Worm (Caenorhabditis elegans) whole organism, young adult: Measurements from ENCODE around the gene fipr-8.

Source experiments
- Y53G8AR.9 ChIP-seq: fragments of 200-800 bp; sonication (Bioruptor generic); conservative IDR thresholded peaks from 2 replicates; pipeline ENCODE4 v1.3.6; 2022; ENCODE audit warnings: missing genetic modification reagents, missing genetic modification characterization, missing compliant biosample characterization
- ama-1 ChIP-seq, 3 experiments: fragments of 150-350 bp in 1 of 3; sonication (generic microtip) in 2 of 3; optimal IDR thresholded peaks; 2 replicates each; lab custom pipeline; 2014 to 2018; ENCODE audit warnings: missing biosample characterization in 2 of 3, missing genetic modification characterization in 2 of 3, missing genetic modification reagents in 2 of 3
- attf-3 ChIP-seq: fragments of 200-800 bp; sonication (Bioruptor generic); conservative IDR thresholded peaks from 2 replicates; pipeline ENCODE4 v1.3.6; 2022; ENCODE audit warnings: missing genetic modification reagents, missing genetic modification characterization, missing compliant biosample characterization
- ceh-91 ChIP-seq: fragments of 200-800 bp; sonication (Bioruptor generic); IDR thresholded peaks from 2 replicates; pipeline ENCODE4 v1.3.6; 2022; ENCODE audit warnings: missing genetic modification reagents, missing genetic modification characterization, missing compliant biosample characterization
- dpl-1 ChIP-seq: fragments of 150-350 bp; optimal IDR thresholded peaks from 2 replicates; lab custom pipeline; 2014; ENCODE audit warnings: missing biosample characterization, missing genetic modification reagents, missing genetic modification characterization
- lsy-27 ChIP-seq: sonication (generic microtip); optimal IDR thresholded peaks from 2 replicates; lab custom pipeline; 2017; ENCODE audit warnings: missing genetic modification characterization, mild to moderate bottlenecking, missing compliant biosample characterization, antibody characterized with exemption, missing genotype, borderline replicate concordance; ENCODE audit not compliant: insufficient read depth
- nhr-90 ChIP-seq: sonication (generic microtip); optimal IDR thresholded peaks from 2 replicates; lab custom pipeline; 2016; ENCODE audit warnings: missing genotype, mild to moderate bottlenecking, missing genetic modification characterization, missing compliant biosample characterization
- repo-1 ChIP-seq: sonication (generic microtip); optimal IDR thresholded peaks from 2 replicates; lab custom pipeline; 2017; ENCODE audit warnings: mild to moderate bottlenecking, missing genetic modification characterization, missing compliant biosample characterization

- no peak for TF ChIP-seq ceh-91 (GFP tag; lab: Robert Waterston, UW)
- TF ChIP-seq ama-1 (optimal IDR thresholded peaks at IDR 0.05; lab: Kevin White, UChicago) = no peak
- no peak for TF ChIP-seq ama-1 (GFP tag; optimal IDR thresholded peaks at IDR 0.05; lab: Kevin White, UChicago)
- TF ChIP-seq nhr-90 (tag; lab: Kevin White, UChicago) = no peak
- no peak for TF ChIP-seq attf-3 (GFP tag; lab: Robert Waterston, UW)
- TF ChIP-seq lsy-27 = no peak
- TF ChIP-seq Y53G8AR.9 (GFP tag; lab: Robert Waterston, UW) = no peak
- TF ChIP-seq repo-1 (tag; lab: Kevin White, UChicago) = no peak
- no peak for TF ChIP-seq dpl-1 (GFP tag; lab: Kevin White, UChicago)
These were observed 36.2 kb downstream of the fipr-8 start, which contains the start of gene chpf-1 for ce11 chrV:10203435-10204009.
